Worm (Caenorhabditis elegans) whole organism, midembryonic: ENCODE measurements around the gene Y54E2A.10.

ENCODE experiments used
- T22C8.4 ChIP-seq: fragments of 200-800 bp; sonication (Bioruptor generic); IDR thresholded peaks from 2 replicates; pipeline ENCODE4 v1.3.6; 2022; ENCODE audit warnings: missing genetic modification characterization, missing compliant biosample characterization
- cog-1 ChIP-seq: sonication (generic microtip); optimal IDR thresholded peaks from 2 replicates; lab custom pipeline; 2016; ENCODE audit warnings: missing genetic modification characterization, missing compliant biosample characterization
- flt-1 ChIP-seq: fragments of 200-800 bp; sonication (Bioruptor generic); IDR thresholded peaks from 2 replicates; pipeline ENCODE4 v1.3.6; 2022; ENCODE audit warnings: missing genetic modification characterization, missing compliant biosample characterization
- klf-2 ChIP-seq: fragments of 200-800 bp; sonication (Bioruptor generic); conservative IDR thresholded peaks from 2 replicates; pipeline ENCODE4 v1.3.6; 2022; ENCODE audit warnings: missing genetic modification reagents, missing genetic modification characterization, missing compliant biosample characterization
- med-1 ChIP-seq: sonication (generic microtip); optimal IDR thresholded peaks from 2 replicates; lab custom pipeline; 2017; ENCODE audit warnings: missing genetic modification characterization, mild to moderate bottlenecking, missing compliant biosample characterization, antibody characterized with exemption, missing genetic modification reagents; ENCODE audit not compliant: insufficient read depth
- ref-1 ChIP-seq: fragments of 200-800 bp; sonication (Bioruptor generic); conservative IDR thresholded peaks from 2 replicates; pipeline ENCODE4 v1.3.6; 2022; ENCODE audit warnings: missing genetic modification reagents, missing genetic modification characterization, missing compliant biosample characterization
- tab-1 ChIP-seq: fragments of 200-800 bp; sonication (Bioruptor generic); IDR thresholded peaks from 2 replicates; pipeline ENCODE4 v1.3.6; 2022; ENCODE audit warnings: missing genetic modification characterization, missing compliant biosample characterization
- ztf-23 ChIP-seq: fragments of 200-800 bp; sonication (Bioruptor generic); IDR thresholded peaks from 2 replicates; pipeline ENCODE4 v1.3.6; 2022; ENCODE audit warnings: missing genetic modification reagents, missing genetic modification characterization, missing compliant biosample characterization
- ztf-29 ChIP-seq: fragments of 200-800 bp; sonication (Bioruptor generic); IDR thresholded peaks from 2 replicates; pipeline ENCODE4 v1.3.6; 2022; ENCODE audit warnings: missing genetic modification reagents, missing genetic modification characterization, missing compliant biosample characterization

Y54E2A.10 gene

DNA sequence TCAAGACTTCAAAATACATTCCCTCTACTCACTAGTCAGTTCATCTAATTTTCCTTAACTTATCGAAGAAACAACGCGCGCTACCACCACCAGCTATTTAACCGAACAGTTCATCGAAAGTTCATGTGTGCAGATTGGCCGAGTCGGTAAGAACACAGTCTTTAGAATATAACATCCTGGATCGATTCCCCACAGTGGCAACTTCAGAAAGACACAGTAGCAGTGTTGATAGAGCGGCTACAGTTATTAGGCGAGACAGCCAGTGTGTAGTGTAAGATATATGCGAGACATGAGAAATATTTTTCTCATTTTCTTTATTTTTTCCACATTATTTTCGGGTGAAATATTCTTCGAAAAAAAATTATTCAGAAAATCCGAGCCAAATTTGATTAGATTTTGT lies 11.7 kb downstream of the Y54E2A.10 start:
- 0 out of 2 replicates have a peak, but pooled peaks have one; percentile 21 for TF ChIP-seq flt-1 (GFP tag; lab: Robert Waterston, UW)

DNA sequence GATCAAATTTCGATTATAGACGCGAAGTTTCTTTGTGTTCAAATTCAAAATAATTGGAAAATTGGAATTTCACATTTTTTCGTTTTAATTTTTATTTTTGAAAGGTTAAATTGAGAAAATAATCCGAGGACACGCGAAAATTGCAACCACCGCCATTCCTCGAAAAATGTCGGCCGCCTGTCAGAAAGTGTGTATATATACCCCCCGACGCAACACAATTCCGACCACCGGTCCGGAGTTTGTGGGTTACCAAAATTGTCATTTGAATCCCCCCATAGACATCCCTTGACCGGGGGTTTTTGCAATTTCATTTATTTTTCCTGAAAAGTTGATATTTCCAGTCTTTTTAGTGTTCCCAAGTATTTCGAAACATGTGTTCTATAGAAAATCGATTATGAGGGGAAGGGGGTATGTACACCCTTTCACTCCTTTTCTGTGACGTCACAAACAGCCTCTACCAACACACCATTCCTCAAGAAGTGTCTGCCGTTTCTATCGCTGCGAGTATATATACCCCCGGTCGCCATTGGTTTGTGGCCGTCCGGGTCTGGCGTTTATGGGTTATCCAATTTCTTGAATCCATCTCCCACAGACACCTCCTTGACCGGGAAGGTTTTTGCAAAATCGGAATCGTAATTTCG lies 13.5 kb downstream of the Y54E2A.10 start, which contains the start of gene W01D2.3:
Gene W01D2.3, minus strand, starts transcription at position 51 of the 641 bp plus-strand sequence.
- TF ChIP-seq cog-1 (tag; lab: Kevin White, UChicago) = peak; percentile 82
- peak; percentile 83 for TF ChIP-seq ztf-29 (GFP tag; lab: Robert Waterston, UW)
- peak; percentile 93 for TF ChIP-seq flt-1 (GFP tag; lab: Robert Waterston, UW)
- TF ChIP-seq ref-1 (GFP tag; lab: Robert Waterston, UW) = peak; percentile 84
- TF ChIP-seq med-1 = peak; percentile 66
- peak; percentile 93 for TF ChIP-seq ztf-23 (GFP tag; lab: Robert Waterston, UW)
- peak; percentile 90 for TF ChIP-seq tab-1
- peak; percentile 86 for TF ChIP-seq klf-2 (GFP tag; lab: Robert Waterston, UW)
- peak; percentile 87 for TF ChIP-seq T22C8.4 (GFP tag; lab: Robert Waterston, UW)

DNA sequence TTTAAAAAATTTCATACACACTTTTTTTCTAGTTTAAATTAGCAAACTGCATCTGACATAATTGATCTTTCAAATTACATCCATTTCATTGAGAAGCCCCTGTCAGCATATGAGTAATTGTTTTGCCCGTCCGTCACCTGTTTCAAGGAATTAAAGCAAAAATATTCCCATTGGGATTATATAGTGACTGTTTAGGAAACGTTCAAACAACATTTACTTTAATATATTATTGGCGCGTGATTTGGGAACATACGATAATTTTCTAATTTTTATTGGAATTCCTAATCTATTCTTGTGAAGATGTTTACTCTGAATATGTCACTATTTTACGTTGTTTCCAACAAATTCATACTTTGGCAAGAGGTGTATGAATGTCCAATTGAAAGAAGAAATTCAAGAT lies 14.8 kb downstream of the Y54E2A.10 start, which contains the start of gene srt-11:
Gene srt-11, plus strand, starts transcription at position 301 of the 400 bp plus-strand sequence.
- no peak for TF ChIP-seq cog-1 (tag; lab: Kevin White, UChicago)
- no peak for TF ChIP-seq klf-2 (GFP tag; lab: Robert Waterston, UW)
- no peak for TF ChIP-seq flt-1 (GFP tag; lab: Robert Waterston, UW)
- no peak for TF ChIP-seq tab-1
- no peak for TF ChIP-seq ztf-29 (GFP tag; lab: Robert Waterston, UW)
- TF ChIP-seq T22C8.4 (GFP tag; lab: Robert Waterston, UW) = no peak
- TF ChIP-seq ref-1 (GFP tag; lab: Robert Waterston, UW) = no peak
- no peak for TF ChIP-seq med-1
- no peak for TF ChIP-seq ztf-23 (GFP tag; lab: Robert Waterston, UW)

DNA sequence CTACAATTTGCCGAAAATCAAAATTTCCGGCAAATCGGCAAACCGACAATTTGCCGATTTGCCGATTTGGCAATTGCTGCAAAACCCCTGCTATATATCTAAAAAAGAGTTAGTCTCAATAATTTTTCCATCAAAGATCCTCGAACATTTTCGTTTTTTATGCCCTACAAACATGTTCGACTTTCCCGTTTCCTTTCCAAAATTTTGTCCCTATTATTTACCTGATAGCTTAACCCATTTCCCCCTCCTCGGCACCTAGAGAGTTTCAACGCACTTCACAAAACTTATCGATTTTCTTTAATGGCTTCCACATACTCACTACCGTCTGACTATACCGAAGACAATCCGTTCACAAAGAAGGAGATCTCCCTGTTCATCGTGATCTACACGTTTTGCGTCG lies 17.8 kb downstream of the Y54E2A.10 start, which contains the start of gene W01D2.6:
Gene W01D2.6, plus strand, starts transcription at position 301 of the 400 bp plus-strand sequence.
- TF ChIP-seq med-1 = no peak
- no peak for TF ChIP-seq tab-1
- TF ChIP-seq ref-1 (GFP tag; lab: Robert Waterston, UW) = no peak
- no peak for TF ChIP-seq cog-1 (tag; lab: Kevin White, UChicago)
- TF ChIP-seq ztf-29 (GFP tag; lab: Robert Waterston, UW) = no peak
- no peak for TF ChIP-seq klf-2 (GFP tag; lab: Robert Waterston, UW)

DNA sequence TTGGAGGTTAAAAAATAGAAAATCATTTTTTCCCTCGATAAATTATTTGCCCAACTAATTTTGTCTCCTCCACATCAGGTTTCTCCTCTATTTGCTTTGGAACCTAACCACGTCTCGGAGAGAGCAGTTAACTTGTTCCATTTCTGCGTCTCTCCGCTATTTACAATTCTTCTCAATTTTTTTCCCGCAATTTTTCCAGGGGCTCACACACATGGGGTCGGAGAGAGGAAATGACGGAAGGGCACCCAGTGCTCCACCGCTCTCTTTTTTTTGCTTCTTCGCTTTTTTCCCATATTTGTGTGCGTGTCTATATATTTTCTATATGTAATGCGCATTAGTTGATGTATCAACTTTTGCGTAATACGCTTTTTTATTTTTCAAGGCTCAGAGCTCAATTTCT lies 19.8 kb downstream of the Y54E2A.10 start:
- no peak for TF ChIP-seq flt-1 (GFP tag; lab: Robert Waterston, UW)
- TF ChIP-seq ztf-23 (GFP tag; lab: Robert Waterston, UW) = no peak
- no peak for TF ChIP-seq klf-2 (GFP tag; lab: Robert Waterston, UW)
- TF ChIP-seq T22C8.4 (GFP tag; lab: Robert Waterston, UW) = no peak
- no peak for TF ChIP-seq cog-1 (tag; lab: Kevin White, UChicago)
- no peak for TF ChIP-seq ref-1 (GFP tag; lab: Robert Waterston, UW)
- TF ChIP-seq tab-1 = no peak
- TF ChIP-seq ztf-29 (GFP tag; lab: Robert Waterston, UW) = no peak
- TF ChIP-seq med-1 = no peak

DNA sequence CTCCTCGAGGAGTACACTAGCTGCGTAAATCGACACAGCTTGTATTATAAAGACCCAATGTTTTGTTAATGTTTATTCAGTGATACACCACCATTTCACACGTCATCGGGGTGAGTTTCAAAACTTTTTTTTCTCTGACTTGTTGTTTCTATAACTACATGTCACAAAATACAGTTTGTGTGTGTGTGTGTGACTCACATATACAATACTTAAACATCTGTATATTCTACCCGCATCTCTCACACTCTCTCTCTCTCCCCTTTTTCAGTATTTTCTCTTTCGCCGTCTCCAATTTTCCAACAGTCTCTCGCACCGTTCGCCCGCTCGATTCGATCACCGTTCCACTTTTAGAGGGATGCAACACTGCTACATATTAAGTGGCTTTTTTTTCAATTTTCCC lies 20.6 kb downstream of the Y54E2A.10 start:
- TF ChIP-seq T22C8.4 (GFP tag; lab: Robert Waterston, UW) (no peak), med-1 (no peak), ztf-23 (GFP tag; lab: Robert Waterston, UW) (no peak), flt-1 (GFP tag; lab: Robert Waterston, UW) (no peak), ref-1 (GFP tag; lab: Robert Waterston, UW) (no peak), ztf-29 (GFP tag; lab: Robert Waterston, UW) (no peak), klf-2 (GFP tag; lab: Robert Waterston, UW) (no peak), cog-1 (tag; lab: Kevin White, UChicago) (no peak)

DNA sequence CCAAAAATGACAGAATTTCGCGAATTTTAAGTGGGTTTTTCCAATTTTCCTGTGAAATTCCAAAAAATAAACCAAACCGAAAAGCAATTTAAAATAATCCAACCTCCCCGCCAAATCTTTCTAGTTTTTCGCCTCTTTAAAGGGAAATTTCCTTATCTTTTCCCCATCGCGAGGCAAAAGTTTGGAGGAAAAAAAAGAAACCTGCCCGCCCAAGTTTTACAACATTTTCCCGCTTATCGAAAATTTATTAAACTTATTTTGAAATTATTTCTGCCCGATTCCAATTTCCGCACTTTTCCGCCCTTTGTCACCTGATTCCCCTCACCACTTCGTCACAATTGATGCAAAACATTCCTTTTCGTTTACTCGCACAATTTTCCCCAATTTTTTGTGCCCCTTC lies 21.4 kb downstream of the Y54E2A.10 start, which contains the start of gene osta-3:
Gene osta-3, plus strand, starts transcription at position 301 of the 400 bp plus-strand sequence.
- TF ChIP-seq cog-1 (tag; lab: Kevin White, UChicago) = no peak
- TF ChIP-seq med-1 = no peak
- no peak for TF ChIP-seq ref-1 (GFP tag; lab: Robert Waterston, UW)
- TF ChIP-seq T22C8.4 (GFP tag; lab: Robert Waterston, UW) = no peak
- no peak for TF ChIP-seq tab-1
- TF ChIP-seq ztf-23 (GFP tag; lab: Robert Waterston, UW) = no peak
- TF ChIP-seq flt-1 (GFP tag; lab: Robert Waterston, UW) = no peak
- no peak for TF ChIP-seq klf-2 (GFP tag; lab: Robert Waterston, UW)
- no peak for TF ChIP-seq ztf-29 (GFP tag; lab: Robert Waterston, UW)

DNA sequence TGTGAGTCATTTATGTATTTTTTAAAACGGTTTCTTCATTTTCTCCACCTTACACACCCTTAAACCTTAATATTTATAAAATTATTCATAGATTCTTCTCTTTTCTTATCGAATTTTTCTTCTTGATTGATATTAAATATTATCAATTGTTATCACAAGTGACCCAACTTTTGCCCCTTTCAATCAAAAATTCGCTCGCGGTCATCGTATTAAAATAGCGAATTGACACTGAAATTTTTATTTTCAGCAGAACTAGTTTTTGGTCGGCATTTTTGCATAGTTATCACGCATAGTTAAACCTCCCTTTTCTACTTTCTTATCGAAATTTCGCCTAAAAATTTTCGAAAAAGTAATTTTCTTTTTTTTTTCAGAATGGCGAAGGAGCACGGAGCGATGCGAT lies 21.8 kb downstream of the Y54E2A.10 start:
- TF ChIP-seq cog-1 (tag; lab: Kevin White, UChicago) (no peak), klf-2 (GFP tag; lab: Robert Waterston, UW) (no peak), ref-1 (GFP tag; lab: Robert Waterston, UW) (no peak), tab-1 (no peak), ztf-23 (GFP tag; lab: Robert Waterston, UW) (no peak), flt-1 (GFP tag; lab: Robert Waterston, UW) (no peak), T22C8.4 (GFP tag; lab: Robert Waterston, UW) (no peak), med-1 (no peak), ztf-29 (GFP tag; lab: Robert Waterston, UW) (no peak)

DNA sequence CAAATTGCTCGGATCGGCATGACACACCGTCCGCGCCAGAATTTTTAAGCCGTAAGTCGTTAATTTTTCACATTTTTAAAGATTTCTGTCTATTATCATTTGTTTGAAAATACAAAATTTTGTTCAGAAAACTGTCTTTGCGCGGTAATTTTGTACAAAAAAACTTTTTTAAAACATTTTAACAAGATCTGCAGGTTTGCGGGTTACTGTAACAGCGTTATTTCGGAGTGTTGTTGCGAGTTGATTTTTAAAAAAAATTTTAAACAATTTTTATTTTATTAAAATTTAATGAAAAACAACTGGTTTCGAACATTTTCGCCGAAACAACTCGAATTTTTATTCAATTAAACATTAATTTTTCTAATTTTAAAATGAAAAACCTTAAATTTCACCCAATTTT lies 22.3 kb downstream of the Y54E2A.10 start:
- no peak for TF ChIP-seq med-1
- TF ChIP-seq ref-1 (GFP tag; lab: Robert Waterston, UW) = no peak
- TF ChIP-seq tab-1 = no peak
